Worm (Caenorhabditis elegans): Measurements from ENCODE around the gene emc-1.

ce11 chrII:1478522-1478921 is 21.6 kb downstream of the emc-1 start:
- TF ChIP-seq ref-1 (GFP tag; conservative IDR thresholded peaks at IDR 0.05) = no peak
- no peak for TF ChIP-seq med-1 (GFP tag; optimal IDR thresholded peaks at IDR 0.05; ENCODE audit: insufficient read depth)
- no peak for TF ChIP-seq tab-1 (GFP tag; IDR thresholded peaks at IDR 0.05)
- no peak for TF ChIP-seq ztf-23 (GFP tag; IDR thresholded peaks at IDR 0.05)

Measured in whole organism, midembryonic.